Fruit fly (Drosophila melanogaster): ENCODE measurements around the gene Mat89Ba.

Gene Mat89Ba

DNA sequence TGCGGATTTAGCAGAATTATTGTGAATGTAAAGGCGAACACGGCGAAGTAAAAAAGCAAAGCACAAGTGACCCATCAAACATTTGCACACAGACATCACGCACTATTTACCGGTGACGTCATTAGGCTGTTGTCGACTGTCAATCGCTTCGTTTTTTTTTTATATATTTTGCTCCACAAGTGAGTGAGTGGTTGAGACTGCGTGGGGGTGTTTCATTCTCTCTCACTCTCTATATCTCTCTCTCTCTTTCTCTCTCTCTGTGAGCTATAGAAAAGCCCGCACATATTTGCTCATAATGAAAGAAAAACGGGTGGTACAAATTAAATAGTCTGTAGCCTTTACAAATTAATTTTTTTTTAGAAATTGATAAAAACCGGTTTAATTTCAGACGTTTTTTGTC lies 5.3 kb upstream of the Mat89Ba start:
- no peak for TF ChIP-seq Eip93F (GFP tag; optimal IDR thresholded peaks at IDR 0.05)
- peak; percentile 27 for TF ChIP-seq Eip78C (GFP tag)
- TF ChIP-seq eg (GFP tag; IDR thresholded peaks at IDR 0.05), result peak; percentile 51; the same call in 1 of the 3 replicates
- no peak for TF ChIP-seq CG11762 (GFP tag; optimal IDR thresholded peaks at IDR 0.05; ENCODE audit: insufficient read depth)
- TF ChIP-seq cyc (GFP tag; optimal IDR thresholded peaks at IDR 0.05), result no peak
- no peak for TF ChIP-seq Hr38 (GFP tag; optimal IDR thresholded peaks at IDR 0.05)
- TF ChIP-seq CG7368 (GFP tag; optimal IDR thresholded peaks at IDR 0.05), result no peak
- no peak for TF ChIP-seq acj6 (GFP tag; optimal IDR thresholded peaks at IDR 0.05)
- peak; percentile 53 for TF ChIP-seq fkh (GFP tag; optimal IDR thresholded peaks at IDR 0.05)
- TF ChIP-seq CG1621 (tag; optimal IDR thresholded peaks at IDR 0.05), result no peak
- TF ChIP-seq pdm3 (GFP tag; optimal IDR thresholded peaks at IDR 0.05), result no peak
- TF ChIP-seq CG8632 (GFP tag; optimal IDR thresholded peaks at IDR 0.05), result no peak
- TF ChIP-seq Lpt (GFP tag; optimal IDR thresholded peaks at IDR 0.05), result no peak
- 0 out of 2 replicates have a peak, but pooled peaks have one; percentile 8 for TF ChIP-seq CG15336 (GFP tag; IDR thresholded peaks at IDR 0.05)

DNA sequence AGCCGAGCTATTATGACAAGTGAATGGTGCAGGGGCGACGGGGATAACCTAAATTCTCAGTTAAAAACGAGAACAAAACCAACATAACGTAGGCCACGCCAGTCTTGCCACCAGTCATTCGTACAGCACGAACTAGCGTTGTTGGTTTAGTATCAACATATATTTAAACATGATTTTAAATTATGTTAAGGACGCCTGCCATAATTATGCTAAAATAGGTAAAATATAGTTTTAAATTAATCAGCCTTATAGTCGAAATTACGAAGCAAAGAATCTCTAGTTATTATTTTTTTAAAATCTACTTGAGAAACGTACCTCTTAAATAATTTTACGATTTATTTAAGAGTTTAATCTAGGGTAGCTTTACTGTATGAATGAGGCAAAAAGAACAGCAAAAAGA lies 4.8 kb upstream of the Mat89Ba start:
- TF ChIP-seq Eip78C (GFP tag), result peak; percentile 68
- TF ChIP-seq Eip75B (GFP tag; optimal IDR thresholded peaks at IDR 0.05), result peak; percentile 26
- no peak for TF ChIP-seq CG11294 (GFP tag; IDR thresholded peaks at IDR 0.05)
- peak; percentile 12 for TF ChIP-seq Ets96B (tag; optimal IDR thresholded peaks at IDR 0.05)
- TF ChIP-seq CG6163 (GFP tag; IDR thresholded peaks at IDR 0.05), result no peak
- TF ChIP-seq CG1621 (tag; optimal IDR thresholded peaks at IDR 0.05), result no peak
- TF ChIP-seq CG15336 (GFP tag; IDR thresholded peaks at IDR 0.05), result peak; percentile 39; the same call in 1 of the 2 replicates
- TF ChIP-seq Hr4 (GFP tag; optimal IDR thresholded peaks at IDR 0.05), result peak; percentile 34

DNA sequence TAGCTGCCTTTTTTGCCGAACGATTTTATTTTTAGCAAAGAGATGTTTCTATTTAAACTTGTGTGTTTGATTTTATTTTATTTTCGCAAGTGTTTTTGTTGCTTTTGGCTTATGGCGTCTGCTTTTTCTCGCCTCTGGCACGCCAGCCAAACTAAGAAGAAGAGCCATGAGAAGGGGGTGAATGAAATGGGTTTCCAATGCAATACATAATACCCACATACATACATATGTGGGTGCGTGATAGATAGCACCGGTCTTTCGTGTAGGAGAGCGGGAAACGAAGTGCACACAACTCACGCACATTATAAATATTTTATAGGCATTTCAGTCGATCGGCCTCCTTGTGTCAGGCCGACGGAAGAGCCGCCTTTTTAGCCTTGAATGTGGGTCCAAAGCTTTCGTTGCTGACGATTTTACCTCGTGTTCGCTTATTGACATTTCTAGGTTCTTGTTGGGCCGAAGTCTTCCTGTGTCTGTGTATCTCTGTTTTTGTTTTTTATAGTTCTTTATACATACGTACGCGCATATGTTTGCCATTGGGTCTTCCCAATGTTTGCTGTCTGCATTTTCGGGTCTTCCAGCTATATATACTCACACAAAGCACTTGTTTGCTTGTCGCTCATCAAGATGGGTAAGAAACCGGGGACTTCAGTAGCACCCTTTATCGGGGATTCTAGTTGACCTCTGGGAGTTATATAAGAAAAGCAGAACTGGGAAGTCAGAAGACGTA lies 3.8 kb upstream of the Mat89Ba start:
- TF ChIP-seq eg (GFP tag; IDR thresholded peaks at IDR 0.05), result 0 out of 3 replicates have a peak, but pooled peaks have one; percentile 4
- peak; percentile 28 for TF ChIP-seq Eip78C (GFP tag)
- no peak for TF ChIP-seq CG3032 (tag; optimal IDR thresholded peaks at IDR 0.05)
- TF ChIP-seq fkh (GFP tag; optimal IDR thresholded peaks at IDR 0.05), result peak; percentile 92
- no peak for TF ChIP-seq Ets96B (tag; optimal IDR thresholded peaks at IDR 0.05)
- TF ChIP-seq Eip93F (GFP tag; optimal IDR thresholded peaks at IDR 0.05), result no peak
- TF ChIP-seq dsx (GFP tag; optimal IDR thresholded peaks at IDR 0.05; ENCODE audit: poor library complexity, severe bottlenecking), result no peak
- peak; percentile 15; the same call in 1 of the 2 replicates for TF ChIP-seq CG15336 (GFP tag; IDR thresholded peaks at IDR 0.05)

DNA sequence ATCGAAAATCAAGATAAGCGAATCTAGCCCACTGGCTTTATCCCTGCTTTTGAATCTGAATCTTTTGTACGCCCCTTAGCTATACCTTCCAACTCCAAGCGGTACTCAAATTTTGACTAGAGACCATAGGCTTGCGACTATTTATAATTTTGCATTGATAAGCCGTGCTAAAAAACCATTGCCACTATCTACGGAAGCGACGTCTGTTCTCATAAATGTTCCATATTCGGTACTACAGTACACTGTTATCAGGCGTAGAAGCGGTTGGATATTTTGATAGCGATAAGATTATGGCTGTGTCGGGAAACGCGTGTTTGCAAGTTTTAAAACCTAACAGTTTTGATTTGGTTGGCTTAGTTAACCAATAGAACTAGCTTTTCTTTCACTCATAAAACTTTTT lies 3.1 kb upstream of the Mat89Ba start:
- TF ChIP-seq CG6854 (GFP tag; optimal IDR thresholded peaks at IDR 0.05), result no peak
- TF ChIP-seq CG15336 (GFP tag; IDR thresholded peaks at IDR 0.05), result no peak
- TF ChIP-seq cyc (GFP tag; optimal IDR thresholded peaks at IDR 0.05), result no peak
- TF ChIP-seq CG8119 (GFP tag; IDR thresholded peaks at IDR 0.05), result no peak
- no peak for TF ChIP-seq Met (GFP tag; optimal IDR thresholded peaks at IDR 0.05)
- TF ChIP-seq spab (GFP tag; optimal IDR thresholded peaks at IDR 0.05), result no peak
- no peak for TF ChIP-seq vri (GFP tag; optimal IDR thresholded peaks at IDR 0.05)
- TF ChIP-seq Smox (GFP tag; optimal IDR thresholded peaks at IDR 0.05), result no peak
- no peak for TF ChIP-seq CG31627 (GFP tag; optimal IDR thresholded peaks at IDR 0.05)
- no peak for TF ChIP-seq svp (GFP tag)
- no peak for TF ChIP-seq CG3919 (GFP tag; optimal IDR thresholded peaks at IDR 0.05)
- TF ChIP-seq esn (GFP tag; optimal IDR thresholded peaks at IDR 0.05), result no peak
- TF ChIP-seq CG11294 (GFP tag; IDR thresholded peaks at IDR 0.05), result no peak
- no peak for TF ChIP-seq CG8632 (GFP tag; optimal IDR thresholded peaks at IDR 0.05)
- TF ChIP-seq CG6163 (GFP tag; IDR thresholded peaks at IDR 0.05), result no peak
- TF ChIP-seq acj6 (GFP tag; optimal IDR thresholded peaks at IDR 0.05), result no peak
- no peak for TF ChIP-seq CG6276 (GFP tag; optimal IDR thresholded peaks at IDR 0.05)
- no peak for TF ChIP-seq CG6808 (GFP tag; optimal IDR thresholded peaks at IDR 0.05)
